Worm (Caenorhabditis elegans) whole organism, late embryonic: ENCODE measurements around the gene C07B5.3.

ENCODE experiments used
- K09A11.1 ChIP-seq: sonication (generic microtip); optimal IDR thresholded peaks from 2 replicates; lab custom pipeline; 2017; ENCODE audit warnings: antibody characterized with exemption, mild to moderate bottlenecking, missing genetic modification characterization, missing compliant biosample characterization; ENCODE audit not compliant: insufficient read depth
- T23F11.4 ChIP-seq: fragments of 200-800 bp; sonication (Bioruptor generic); optimal IDR thresholded peaks from 2 replicates; lab custom pipeline; 2018; ENCODE audit warnings: mild to moderate bottlenecking, missing genetic modification characterization, missing compliant biosample characterization
- Y22D7AL.16 ChIP-seq: sonication (generic microtip); optimal IDR thresholded peaks from 2 replicates; lab custom pipeline; 2016; ENCODE audit warnings: missing genetic modification characterization, missing compliant biosample characterization
- ceh-22 ChIP-seq: sonication (generic microtip); optimal IDR thresholded peaks from 2 replicates; lab custom pipeline; 2017; ENCODE audit warnings: missing biosample characterization, missing genetic modification characterization
- ceh-34 ChIP-seq: sonication (generic microtip); optimal IDR thresholded peaks from 2 replicates; lab custom pipeline; 2016; ENCODE audit warnings: mild to moderate bottlenecking, missing genetic modification characterization, missing compliant biosample characterization
- dmd-4 ChIP-seq: sonication (generic microtip); optimal IDR thresholded peaks from 2 replicates; lab custom pipeline; 2016; ENCODE audit warnings: borderline replicate concordance, missing genetic modification characterization, missing compliant biosample characterization
- ets-4 ChIP-seq: sonication (generic microtip); optimal IDR thresholded peaks from 2 replicates; lab custom pipeline; 2016; ENCODE audit warnings: missing genetic modification characterization, missing compliant biosample characterization
- eyg-1 ChIP-seq: sonication (generic microtip); optimal IDR thresholded peaks from 2 replicates; lab custom pipeline; 2016; ENCODE audit warnings: missing genotype, missing genetic modification characterization, missing compliant biosample characterization
- fax-1 ChIP-seq: sonication (generic microtip); optimal IDR thresholded peaks from 2 replicates; lab custom pipeline; 2016; ENCODE audit warnings: missing genotype, missing genetic modification characterization, missing compliant biosample characterization
- fkh-10 ChIP-seq: fragments of 150-350 bp; optimal IDR thresholded peaks from 2 replicates; lab custom pipeline; 2014; ENCODE audit warnings: missing biosample characterization, missing genetic modification reagents, missing genetic modification characterization
- fkh-6 ChIP-seq: sonication (generic microtip); optimal IDR thresholded peaks from 2 replicates; lab custom pipeline; 2016; ENCODE audit warnings: missing genetic modification characterization, missing compliant biosample characterization
- gmeb-2 ChIP-seq: sonication (generic microtip); optimal IDR thresholded peaks from 2 replicates; lab custom pipeline; 2016; ENCODE audit warnings: missing genetic modification characterization, inconsistent platforms, missing compliant biosample characterization
- hlh-30 ChIP-seq: sonication (generic microtip); optimal IDR thresholded peaks from 2 replicates; lab custom pipeline; 2017; ENCODE audit warnings: antibody characterized with exemption, missing genetic modification characterization, missing compliant biosample characterization; ENCODE audit not compliant: insufficient read depth
- hlh-6 ChIP-seq: sonication (generic microtip); optimal IDR thresholded peaks from 2 replicates; lab custom pipeline; 2016; ENCODE audit warnings: missing genotype, missing genetic modification characterization, missing compliant biosample characterization
- hlh-8 ChIP-seq: sonication (generic microtip); optimal IDR thresholded peaks from 2 replicates; lab custom pipeline; 2016; ENCODE audit warnings: missing genotype, missing genetic modification characterization, missing compliant biosample characterization
- lim-6 ChIP-seq: sonication (generic microtip); optimal IDR thresholded peaks from 2 replicates; lab custom pipeline; 2016; ENCODE audit warnings: missing genetic modification characterization, missing compliant biosample characterization
- lin-11 ChIP-seq: fragments of 200-800 bp; sonication (Bioruptor generic); optimal IDR thresholded peaks from 2 replicates; lab custom pipeline; 2018; ENCODE audit warnings: mild to moderate bottlenecking, missing genetic modification characterization, missing compliant biosample characterization
- madf-2 ChIP-seq: sonication (generic microtip); optimal IDR thresholded peaks from 2 replicates; lab custom pipeline; 2017; ENCODE audit warnings: missing genetic modification characterization, missing compliant biosample characterization
- nhr-11 ChIP-seq: fragments of 150-350 bp; optimal IDR thresholded peaks from 2 replicates; lab custom pipeline; 2014; ENCODE audit warnings: missing biosample characterization, missing genetic modification characterization
- nhr-232 ChIP-seq: sonication (generic microtip); optimal IDR thresholded peaks from 2 replicates; lab custom pipeline; 2016; ENCODE audit warnings: missing genetic modification characterization, missing compliant biosample characterization
- npax-4 ChIP-seq: sonication (generic microtip); optimal IDR thresholded peaks from 2 replicates; lab custom pipeline; 2016; ENCODE audit warnings: missing genetic modification characterization, missing compliant biosample characterization
- pax-1 ChIP-seq: fragments of 150-350 bp; optimal IDR thresholded peaks from 2 replicates; lab custom pipeline; 2014; ENCODE audit warnings: missing biosample characterization, missing genetic modification characterization
- pqm-1 ChIP-seq: sonication (generic microtip); optimal IDR thresholded peaks from 2 replicates; lab custom pipeline; 2016; ENCODE audit warnings: missing genetic modification characterization, missing compliant biosample characterization
- ref-2 ChIP-seq: sonication (generic microtip); optimal IDR thresholded peaks from 2 replicates; lab custom pipeline; 2016; ENCODE audit warnings: missing genetic modification characterization, missing compliant biosample characterization
- rnt-1 ChIP-seq: sonication (generic microtip); optimal IDR thresholded peaks from 2 replicates; lab custom pipeline; 2016; ENCODE audit warnings: missing genetic modification characterization, missing compliant biosample characterization
- sdc-2 ChIP-seq: sonication (generic microtip); optimal IDR thresholded peaks from 2 replicates; lab custom pipeline; 2016; ENCODE audit warnings: missing genotype, missing genetic modification characterization, missing compliant biosample characterization
- sox-2 ChIP-seq: fragments of 200-800 bp; sonication (Bioruptor generic); IDR thresholded peaks from 2 replicates; pipeline ENCODE4 v1.3.6; 2022; ENCODE audit warnings: missing genetic modification reagents, missing genetic modification characterization, missing compliant biosample characterization
- sox-4 ChIP-seq: sonication (generic microtip); optimal IDR thresholded peaks from 2 replicates; lab custom pipeline; 2017; ENCODE audit warnings: mild to moderate bottlenecking, missing genetic modification characterization, inconsistent platforms, missing compliant biosample characterization
- syd-9 ChIP-seq: sonication (generic microtip); optimal IDR thresholded peaks from 2 replicates; lab custom pipeline; 2016; ENCODE audit warnings: mild to moderate bottlenecking, missing genetic modification characterization, moderate library complexity, missing compliant biosample characterization
- tbx-7 ChIP-seq: sonication (generic microtip); optimal IDR thresholded peaks from 2 replicates; lab custom pipeline; 2016; ENCODE audit warnings: missing genotype, missing genetic modification characterization, missing compliant biosample characterization
- unc-3 ChIP-seq, 2 experiments: fragments of 200-800 bp in 1 of 2; sonication (Bioruptor generic) in 1 of 2; sonication (generic microtip) in 1 of 2; conservative IDR thresholded peaks in 1 of 2; optimal IDR thresholded peaks in 1 of 2; 2 replicates each; pipeline versions ENCODE4 v1.3.6 to Lab custom; 2016 to 2022; ENCODE audit warnings: missing compliant biosample characterization in 2 of 2, missing genetic modification characterization in 2 of 2, missing genetic modification reagents in 1 of 2
- unc-42 ChIP-seq: sonication (generic microtip); optimal IDR thresholded peaks from 2 replicates; lab custom pipeline; 2016; ENCODE audit warnings: missing genotype, missing genetic modification characterization, missing compliant biosample characterization
- unc-86 ChIP-seq: sonication (generic microtip); optimal IDR thresholded peaks from 2 replicates; lab custom pipeline; 2016; ENCODE audit warnings: missing genetic modification characterization, missing compliant biosample characterization
- zip-5 ChIP-seq: sonication (generic microtip); optimal IDR thresholded peaks from 2 replicates; lab custom pipeline; 2016; ENCODE audit warnings: missing genetic modification characterization, missing compliant biosample characterization
- ztf-16 ChIP-seq: sonication (generic microtip); optimal IDR thresholded peaks from 2 replicates; lab custom pipeline; 2017; ENCODE audit warnings: missing genetic modification characterization, missing compliant biosample characterization

The C07B5.3 gene

DNA sequence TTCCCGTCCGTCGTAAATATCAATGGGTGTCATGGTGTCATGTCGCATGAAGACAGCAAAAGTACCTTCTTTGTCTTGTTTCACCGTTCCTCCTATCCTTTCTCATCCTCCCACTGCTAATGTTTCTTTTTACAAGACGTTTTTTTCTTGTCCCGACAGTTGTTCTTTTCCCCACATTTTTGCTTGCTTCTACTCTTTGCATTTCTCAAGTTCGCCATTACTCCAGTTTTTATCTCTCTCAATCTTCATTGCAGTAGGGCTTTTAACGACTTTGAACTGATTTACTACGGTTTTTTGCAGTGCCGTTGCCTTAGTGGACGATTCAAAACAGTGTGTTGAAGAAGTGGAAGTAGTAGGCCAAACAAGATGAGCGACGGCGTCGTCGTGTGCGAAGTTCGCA is 6.3 kb upstream of the C07B5.3 start, which contains the start of gene C07B5.4:
TSS of gene C07B5.4 (plus strand) at position 301 of the 400 bp plus-strand sequence.
- TF ChIP-seq unc-86 (tag; lab: Kevin White, UChicago): no peak
- TF ChIP-seq sox-2 (GFP tag; lab: Robert Waterston, UW): no peak
- no peak for TF ChIP-seq unc-42
- no peak for TF ChIP-seq ceh-34
- TF ChIP-seq lim-6 (tag; lab: Kevin White, UChicago): no peak
- no peak for TF ChIP-seq Y22D7AL.16 (tag; lab: Kevin White, UChicago)
- no peak for TF ChIP-seq T23F11.4
- no peak for TF ChIP-seq fkh-10 (GFP tag; lab: Kevin White, UChicago)
- TF ChIP-seq sox-4 (tag; lab: Kevin White, UChicago): no peak
- no peak for TF ChIP-seq hlh-6 (tag; lab: Kevin White, UChicago)
- TF ChIP-seq npax-4 (tag; lab: Kevin White, UChicago): no peak
- TF ChIP-seq K09A11.1 (tag; lab: Kevin White, UChicago): no peak

DNA sequence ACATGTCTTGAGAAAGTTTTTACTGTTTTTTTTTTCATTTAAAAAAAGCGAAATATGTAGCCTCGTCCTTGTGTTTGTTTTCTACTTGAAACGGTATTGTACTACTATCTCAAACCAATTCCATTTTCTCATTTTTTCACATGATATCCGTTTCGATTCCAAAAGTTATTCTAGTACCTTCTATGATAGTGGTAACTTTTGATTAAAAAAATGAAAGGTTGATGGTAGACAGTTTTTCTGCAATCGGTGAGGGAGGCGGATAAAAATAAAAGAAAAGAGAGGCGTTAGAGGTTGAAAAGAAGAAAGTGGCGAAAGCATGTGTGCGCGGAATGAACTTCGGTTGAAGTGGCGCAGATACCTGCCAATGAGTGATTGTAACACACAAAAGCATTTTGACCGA is 4.9 kb upstream of the C07B5.3 start:
- no peak for TF ChIP-seq unc-42
- TF ChIP-seq ceh-34: no peak
- TF ChIP-seq syd-9 (tag; lab: Kevin White, UChicago): no peak
- no peak for TF ChIP-seq ceh-22 (tag; lab: Kevin White, UChicago)
- TF ChIP-seq fax-1 (tag; lab: Kevin White, UChicago): no peak
- TF ChIP-seq sdc-2 (tag; lab: Kevin White, UChicago): no peak
- TF ChIP-seq ztf-16 (tag; lab: Kevin White, UChicago): no peak
- TF ChIP-seq pax-1: no peak

DNA sequence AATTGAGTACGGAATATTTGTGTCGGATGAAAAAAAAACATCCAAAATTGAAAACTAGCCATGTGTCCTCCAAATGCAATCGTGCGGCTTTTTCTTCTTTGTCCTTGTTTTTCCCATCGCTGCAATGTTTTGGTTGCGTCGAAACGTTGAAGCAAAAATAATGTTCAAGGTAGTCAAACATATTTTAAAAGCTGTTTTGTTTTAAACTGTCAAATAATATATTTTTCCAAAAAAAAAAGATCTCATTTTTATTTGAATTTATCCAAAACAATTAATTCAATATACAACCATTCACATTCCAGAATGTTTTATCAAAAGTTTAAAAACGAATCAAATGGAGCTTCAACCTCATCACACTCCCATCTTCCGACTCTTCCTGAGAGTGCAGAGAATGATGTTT is 4.3 kb downstream of the C07B5.3 start, which contains the start of gene C07B5.6:
TSS of gene C07B5.6 (plus strand) at position 301 of the 400 bp plus-strand sequence.
- TF ChIP-seq ceh-22 (tag; lab: Kevin White, UChicago): no peak
- no peak for TF ChIP-seq K09A11.1 (tag; lab: Kevin White, UChicago)
- no peak for TF ChIP-seq pqm-1 (tag; lab: Kevin White, UChicago)
- no peak for TF ChIP-seq syd-9 (tag; lab: Kevin White, UChicago)
- TF ChIP-seq hlh-8 (tag; lab: Kevin White, UChicago): no peak
- no peak for TF ChIP-seq unc-3 (GFP tag; conservative IDR thresholded peaks at IDR 0.05; lab: Robert Waterston, UW)
- TF ChIP-seq unc-3 (tag; optimal IDR thresholded peaks at IDR 0.05; lab: Kevin White, UChicago): no peak
- TF ChIP-seq madf-2 (tag; lab: Kevin White, UChicago): no peak
- no peak for TF ChIP-seq nhr-11
- no peak for TF ChIP-seq ref-2 (tag; lab: Kevin White, UChicago)
- TF ChIP-seq fkh-6: no peak
- no peak for TF ChIP-seq lin-11 (tag; lab: Kevin White, UChicago)

DNA sequence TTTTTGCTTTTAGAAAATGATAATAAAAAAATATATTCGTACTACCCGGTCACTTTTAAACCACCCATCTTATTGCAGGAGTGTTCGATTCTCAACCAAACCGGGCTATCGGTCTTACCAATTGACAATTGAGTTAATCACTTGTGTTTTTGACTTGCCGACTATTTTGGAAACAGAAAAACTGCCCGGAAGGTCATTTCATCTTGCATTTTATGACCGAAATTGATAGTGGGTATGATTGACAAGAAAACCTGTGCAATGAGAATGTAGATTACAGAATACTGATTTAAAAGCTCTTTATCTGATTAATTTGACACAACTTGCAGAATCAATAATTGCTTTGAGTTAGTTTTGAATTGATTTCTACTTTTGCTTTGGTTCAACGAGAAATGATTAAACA is 5.9 kb downstream of the C07B5.3 start, which contains the start of gene C07B5.2:
TSS of gene C07B5.2 (minus strand) at position 101 of the 400 bp plus-strand sequence.
- no peak for TF ChIP-seq hlh-6 (tag; lab: Kevin White, UChicago)
- TF ChIP-seq zip-5 (tag; lab: Kevin White, UChicago): no peak
- TF ChIP-seq nhr-232 (tag; lab: Kevin White, UChicago): no peak
- no peak for TF ChIP-seq gmeb-2 (tag; lab: Kevin White, UChicago)
- no peak for TF ChIP-seq dmd-4 (tag; lab: Kevin White, UChicago)
- TF ChIP-seq ets-4: no peak
- no peak for TF ChIP-seq fkh-10 (GFP tag; lab: Kevin White, UChicago)
- no peak for TF ChIP-seq tbx-7 (tag; lab: Kevin White, UChicago)
- no peak for TF ChIP-seq eyg-1 (tag; lab: Kevin White, UChicago)
- no peak for TF ChIP-seq rnt-1 (tag; lab: Kevin White, UChicago)
- TF ChIP-seq fax-1 (tag; lab: Kevin White, UChicago): no peak
- TF ChIP-seq hlh-30 (tag; lab: Kevin White, UChicago): no peak
